Worm (Caenorhabditis elegans): ENCODE results near the gene cct-2.

- TF ChIP-seq lsy-2 (tag; optimal IDR thresholded peaks at IDR 0.05), result no peak
- no peak for TF ChIP-seq sem-4 (tag; optimal IDR thresholded peaks at IDR 0.05)
- no peak for TF ChIP-seq sma-9 (GFP tag; optimal IDR thresholded peaks at IDR 0.05)
- no peak for TF ChIP-seq sma-9 (tag; optimal IDR thresholded peaks at IDR 0.05)
- TF ChIP-seq lin-39 (tag; optimal IDR thresholded peaks at IDR 0.05), result no peak
- TF ChIP-seq zag-1 (tag; optimal IDR thresholded peaks at IDR 0.05), result no peak
- TF ChIP-seq ztf-4 (tag; optimal IDR thresholded peaks at IDR 0.05), result no peak
- TF ChIP-seq egl-27 (tag; optimal IDR thresholded peaks at IDR 0.05), result no peak
- no peak for TF ChIP-seq nhr-77 (tag; optimal IDR thresholded peaks at IDR 0.05)
- no peak for TF ChIP-seq fos-1 (tag; optimal IDR thresholded peaks at IDR 0.05)
- TF ChIP-seq ztf-11 (tag; optimal IDR thresholded peaks at IDR 0.05), result no peak
- no peak for TF ChIP-seq ZK546.5 (tag; optimal IDR thresholded peaks at IDR 0.05)
- no peak for TF ChIP-seq F13H6.1 (tag; optimal IDR thresholded peaks at IDR 0.05)
- no peak for TF ChIP-seq alr-1 (tag; optimal IDR thresholded peaks at IDR 0.05)
These were observed 49.0 kb upstream of the cct-2 start for ce11 chrII:8878528-8878927.

Data from whole organism, L2 larva.